Worm (Caenorhabditis elegans) whole organism, early embryonic: Measurements from ENCODE around the gene Y46D2A.2.

Source experiments
- ama-1 ChIP-seq: fragments of 150-350 bp; optimal IDR thresholded peaks from 2 replicates; lab custom pipeline; 2014
- ceh-36 ChIP-seq: sonication (generic microtip); optimal IDR thresholded peaks from 2 replicates; lab custom pipeline; 2016; ENCODE audit warnings: missing genetic modification characterization, inconsistent platforms, missing compliant biosample characterization
- hmbx-1 ChIP-seq: sonication (generic microtip); optimal IDR thresholded peaks from 2 replicates; lab custom pipeline; 2016; ENCODE audit warnings: mild to moderate bottlenecking, missing genetic modification characterization, missing compliant biosample characterization
- hmg-4 ChIP-seq: fragments of 200-800 bp; sonication (Bioruptor generic); optimal IDR thresholded peaks from 2 replicates; lab custom pipeline; 2018; ENCODE audit warnings: mild to moderate bottlenecking, missing genetic modification characterization, missing compliant biosample characterization
- sea-1 ChIP-seq: fragments of 200-800 bp; sonication (Bioruptor generic); conservative IDR thresholded peaks from 2 replicates; pipeline ENCODE4 v1.3.6; 2022; ENCODE audit warnings: missing genetic modification characterization, missing compliant biosample characterization
- tbx-37 ChIP-seq: fragments of 200-800 bp; sonication (Bioruptor generic); conservative IDR thresholded peaks from 2 replicates; pipeline ENCODE4 v1.3.6; 2022; ENCODE audit warnings: missing genetic modification reagents, missing genetic modification characterization, missing compliant biosample characterization

DNA sequence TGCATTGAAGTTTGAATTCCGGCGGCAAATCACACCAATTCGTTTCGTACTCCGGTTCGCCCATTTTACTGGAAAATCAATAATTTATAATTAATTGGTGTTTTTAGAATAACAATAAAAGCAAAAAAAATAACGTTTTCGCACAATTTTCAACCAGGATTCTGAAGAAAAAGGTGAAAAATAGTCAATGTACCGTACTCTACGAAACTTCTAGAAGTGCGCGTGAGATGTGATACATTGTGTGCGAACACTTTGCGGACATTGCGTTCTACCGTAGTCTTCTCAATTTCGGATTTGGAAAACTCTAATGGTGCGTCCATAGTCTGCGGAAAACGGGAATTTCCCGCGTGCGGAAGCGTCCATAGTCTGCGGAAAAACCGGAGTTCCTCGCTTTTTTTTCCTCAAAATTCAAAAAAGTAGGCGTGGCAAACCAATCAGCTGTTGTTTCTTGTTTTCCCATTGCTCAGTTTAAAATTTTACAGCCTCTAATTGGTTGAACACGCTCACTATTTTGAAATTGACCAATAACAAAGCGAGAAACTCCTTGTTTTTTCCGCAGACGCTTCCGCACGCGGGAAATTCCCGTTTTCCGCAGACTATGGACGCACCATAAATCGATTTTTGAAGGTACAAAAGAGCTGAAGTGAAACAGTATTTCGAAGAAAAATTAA is 25.0 kb upstream of the Y46D2A.2 start, which contains the start of the genes F14D2.14 and bath-29:
- TF ChIP-seq ama-1 (lab: Kevin White, UChicago) (no peak), hmbx-1 (no peak), hmg-4 (GFP tag; lab: Kevin White, UChicago) (no peak), tbx-37 (GFP tag; lab: Robert Waterston, UW) (no peak), ceh-36 (no peak), sea-1 (GFP tag; lab: Robert Waterston, UW) (no peak)
